Fruit fly (Drosophila melanogaster): Measurements from ENCODE around the gene CG7988.

Gene CG7988

dm6 chr3R:18255281-18255680 is 35.0 kb downstream of the CG7988 start, which contains the start of the genes Ada2a, Polr2D, Tgs1 and moi (continued):
- TF ChIP-seq ttk (GFP tag; IDR thresholded peaks at IDR 0.05) (no peak), eyg (GFP tag; optimal IDR thresholded peaks at IDR 0.05) (no peak), phol (tag; optimal IDR thresholded peaks at IDR 0.05) (peak; percentile 56), dati (GFP tag; IDR thresholded peaks at IDR 0.05) (no peak), CG12299 (tag; optimal IDR thresholded peaks at IDR 0.05) (no peak), Atf-2 (GFP tag; optimal IDR thresholded peaks at IDR 0.05) (no peak), CG14441 (GFP tag; IDR thresholded peaks at IDR 0.05) (no peak), CG12659 (GFP tag; optimal IDR thresholded peaks at IDR 0.05) (peak; percentile 42), CG13624 (GFP tag; optimal IDR thresholded peaks at IDR 0.05) (peak; percentile 33), Med (GFP tag) (peak; percentile 82), amos (GFP tag; IDR thresholded peaks at IDR 0.05; ENCODE audit: partially characterized antibody) (peak; percentile 84), seq (GFP tag; IDR thresholded peaks at IDR 0.05) (no peak), CG14860 (GFP tag; IDR thresholded peaks at IDR 0.05; ENCODE audit: partially characterized antibody) (peak; percentile 67), CG6683 (GFP tag; optimal IDR thresholded peaks at IDR 0.05) (no peak), Dll (GFP tag; IDR thresholded peaks at IDR 0.05; ENCODE audit: partially characterized antibody) (peak; percentile 78), CG18476 (GFP tag; optimal IDR thresholded peaks at IDR 0.05) (no peak), CG17186 (GFP tag; optimal IDR thresholded peaks at IDR 0.05) (peak; percentile 9), CG7963 (GFP tag; IDR thresholded peaks at IDR 0.05; ENCODE audit: partially characterized antibody) (peak; percentile 46; the same call in 2 of the 3 replicates), sr (GFP tag; IDR thresholded peaks at IDR 0.05) (no peak), Fer2 (tag; optimal IDR thresholded peaks at IDR 0.05) (no peak)

- TF ChIP-seq CG17186 (GFP tag; optimal IDR thresholded peaks at IDR 0.05): no peak
- TF ChIP-seq pros (GFP tag; optimal IDR thresholded peaks at IDR 0.05): peak; percentile 40
- peak; percentile 53 for TF ChIP-seq nerfin-1 (tag; optimal IDR thresholded peaks at IDR 0.05)
- TF ChIP-seq CG3995 (GFP tag; optimal IDR thresholded peaks at IDR 0.05): no peak
- TF ChIP-seq Ptx1 (GFP tag; IDR thresholded peaks at IDR 0.05): no peak
- peak; percentile 71 for TF ChIP-seq gsb-n (tag; optimal IDR thresholded peaks at IDR 0.05)
Measured at dm6 chr3R:18260016-18260415, 39.7 kb downstream of the CG7988 start.

DNA sequence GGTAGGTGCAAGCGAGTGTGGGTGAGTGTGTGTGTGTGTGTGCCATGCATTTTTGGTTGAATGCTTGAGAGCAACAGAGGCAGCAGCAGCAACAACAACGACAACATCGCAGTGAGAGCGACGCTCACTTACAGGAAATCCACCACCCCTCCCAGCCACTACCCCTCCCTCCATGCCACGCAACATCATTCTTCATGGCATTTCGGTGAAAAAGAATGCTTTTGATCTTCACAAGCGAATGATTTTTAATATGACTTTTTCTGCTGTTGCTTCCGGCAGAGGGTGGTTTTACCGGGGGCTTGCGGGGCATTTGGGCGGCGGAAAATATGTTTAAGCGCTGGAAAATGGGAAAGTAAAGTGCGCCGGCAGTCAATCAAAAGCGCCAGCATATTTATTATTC is 41.3 kb downstream of the CG7988 start:
- TF ChIP-seq pum (GFP tag; optimal IDR thresholded peaks at IDR 0.05) (no peak), CG14710 (tag; optimal IDR thresholded peaks at IDR 0.05) (no peak), B-H2 (GFP tag; optimal IDR thresholded peaks at IDR 0.05) (no peak), CG4360 (GFP tag; IDR thresholded peaks at IDR 0.05) (peak; percentile 51; the same call in 1 of the 2 replicates), CG1647 (GFP tag; optimal IDR thresholded peaks at IDR 0.05) (no peak), CG11504 (tag; optimal IDR thresholded peaks at IDR 0.05) (no peak), dimm (GFP tag; IDR thresholded peaks at IDR 0.05) (peak; percentile 21; the same call in 1 of the 2 replicates), CG9215 (GFP tag; IDR thresholded peaks at IDR 0.05) (no peak), zfh2 (GFP tag; optimal IDR thresholded peaks at IDR 0.05) (no peak), odd (GFP tag; optimal IDR thresholded peaks at IDR 0.05) (no peak), Myb (GFP tag; optimal IDR thresholded peaks at IDR 0.05) (no peak), Rx (GFP tag; IDR thresholded peaks at IDR 0.05) (no peak), inv (GFP tag; IDR thresholded peaks at IDR 0.05; ENCODE audit: partially characterized antibody) (no peak), Trl (optimal IDR thresholded peaks at IDR 0.05) (peak in 1 of 2 experiments; percentile 3), Trl (GFP tag; optimal IDR thresholded peaks at IDR 0.05) (no peak), Xrp1 (GFP tag; IDR thresholded peaks at IDR 0.05) (0 out of 2 replicates have a peak, but pooled peaks have one; percentile 3), CG16813 (GFP tag; IDR thresholded peaks at IDR 0.05; ENCODE audit: partially characterized antibody) (0 out of 3 replicates have a peak, but pooled peaks have one; percentile 35), Dp (GFP tag; optimal IDR thresholded peaks at IDR 0.05) (no peak), yki (optimal IDR thresholded peaks at IDR 0.05) (no peak), BtbVII (GFP tag; optimal IDR thresholded peaks at IDR 0.05) (no peak), Lim3 (GFP tag; IDR thresholded peaks at IDR 0.05) (no peak), sug (tag; optimal IDR thresholded peaks at IDR 0.05) (no peak), ATbp (GFP tag; optimal IDR thresholded peaks at IDR 0.05) (no peak), H2.0 (GFP tag; IDR thresholded peaks at IDR 0.05) (no peak), crp (GFP tag; optimal IDR thresholded peaks at IDR 0.05) (no peak), pros (GFP tag; optimal IDR thresholded peaks at IDR 0.05) (peak; percentile 53)

Measured in whole organism, embryonic.